Worm (Caenorhabditis elegans): ENCODE results near the gene F56A11.4.

ce11 chrIV:531835-532234, 16.3 kb upstream of the F56A11.4 start, which contains the start of gene glt-7:
- no peak for TF ChIP-seq scrt-1 (GFP tag; IDR thresholded peaks at IDR 0.05)
- no peak for TF ChIP-seq aly-1 (tag; optimal IDR thresholded peaks at IDR 0.05)
- TF ChIP-seq hmg-4 (GFP tag; optimal IDR thresholded peaks at IDR 0.05): no peak
- TF ChIP-seq pes-1 (GFP tag; IDR thresholded peaks at IDR 0.05): no peak
- TF ChIP-seq ama-1 (optimal IDR thresholded peaks at IDR 0.05): no peak
